Worm (Caenorhabditis elegans) whole organism, midembryonic: ENCODE results near the gene C01F1.5.

Experiments
- T22C8.4 ChIP-seq: fragments of 200-800 bp; sonication (Bioruptor generic); IDR thresholded peaks from 2 replicates; pipeline ENCODE4 v1.3.6; 2022; ENCODE audit warnings: missing genetic modification characterization, missing compliant biosample characterization
- cog-1 ChIP-seq: sonication (generic microtip); optimal IDR thresholded peaks from 2 replicates; lab custom pipeline; 2016; ENCODE audit warnings: missing genetic modification characterization, missing compliant biosample characterization
- flt-1 ChIP-seq: fragments of 200-800 bp; sonication (Bioruptor generic); IDR thresholded peaks from 2 replicates; pipeline ENCODE4 v1.3.6; 2022; ENCODE audit warnings: missing genetic modification characterization, missing compliant biosample characterization
- klf-2 ChIP-seq: fragments of 200-800 bp; sonication (Bioruptor generic); conservative IDR thresholded peaks from 2 replicates; pipeline ENCODE4 v1.3.6; 2022; ENCODE audit warnings: missing genetic modification reagents, missing genetic modification characterization, missing compliant biosample characterization
- med-1 ChIP-seq: sonication (generic microtip); optimal IDR thresholded peaks from 2 replicates; lab custom pipeline; 2017; ENCODE audit warnings: missing genetic modification characterization, mild to moderate bottlenecking, missing compliant biosample characterization, antibody characterized with exemption, missing genetic modification reagents; ENCODE audit not compliant: insufficient read depth
- tab-1 ChIP-seq: fragments of 200-800 bp; sonication (Bioruptor generic); IDR thresholded peaks from 2 replicates; pipeline ENCODE4 v1.3.6; 2022; ENCODE audit warnings: missing genetic modification characterization, missing compliant biosample characterization
- ztf-23 ChIP-seq: fragments of 200-800 bp; sonication (Bioruptor generic); IDR thresholded peaks from 2 replicates; pipeline ENCODE4 v1.3.6; 2022; ENCODE audit warnings: missing genetic modification reagents, missing genetic modification characterization, missing compliant biosample characterization
- ztf-29 ChIP-seq: fragments of 200-800 bp; sonication (Bioruptor generic); IDR thresholded peaks from 2 replicates; pipeline ENCODE4 v1.3.6; 2022; ENCODE audit warnings: missing genetic modification reagents, missing genetic modification characterization, missing compliant biosample characterization

ce11 chrII:4284305-4285193, 2.9 kb upstream of the C01F1.5 start:
- TF ChIP-seq T22C8.4 (GFP tag; lab: Robert Waterston, UW) (no peak), med-1 (GFP tag; lab: Kevin White, UChicago) (no peak), ztf-29 (GFP tag; lab: Robert Waterston, UW) (no peak), flt-1 (GFP tag; lab: Robert Waterston, UW) (no peak), klf-2 (GFP tag; lab: Robert Waterston, UW) (no peak), ztf-23 (GFP tag; lab: Robert Waterston, UW) (no peak), cog-1 (tag; lab: Kevin White, UChicago) (no peak), tab-1 (GFP tag; lab: Robert Waterston, UW) (no peak)
